Fruit fly (Drosophila melanogaster) whole organism, embryonic: ENCODE data around the gene CG14219.

ENCODE experiments used
- Bgb ChIP-seq: fragments of 200-800 bp; sonication (Bioruptor generic); IDR thresholded peaks from 2 replicates; pipeline ENCODE4 v1.3.6; 2022; ENCODE audit warnings: missing biosample characterization, missing genetic modification characterization; ENCODE audit not compliant: partially characterized antibody
- CG1024 ChIP-seq: fragments of 200-800 bp; sonication (Bioruptor generic); IDR thresholded peaks from 2 replicates; pipeline ENCODE4 v1.3.6; 2022; ENCODE audit warnings: missing biosample characterization, missing genetic modification characterization
- CG10274 ChIP-seq: fragments of 200-800 bp; sonication (Bioruptor generic); optimal IDR thresholded peaks from 3 replicates; lab custom pipeline; 2017; ENCODE audit warnings: missing biosample characterization, mild to moderate bottlenecking, missing genetic modification characterization
- CG10462 ChIP-seq: fragments of 200-800 bp; sonication (Bioruptor generic); optimal IDR thresholded peaks from 2 replicates; lab custom pipeline; 2016; ENCODE audit warnings: missing biosample characterization, missing genetic modification characterization
- CG11696 ChIP-seq: fragments of 200-800 bp; sonication (Bioruptor generic); IDR thresholded peaks from 2 replicates; pipeline ENCODE4 v1.3.6; 2022; ENCODE audit warnings: missing biosample characterization, missing genetic modification characterization
- CG13624 ChIP-seq: fragments of 200-800 bp; sonication (Bioruptor generic); optimal IDR thresholded peaks from 2 replicates; lab custom pipeline; 2016; ENCODE audit warnings: missing biosample characterization, missing genetic modification characterization
- CG13775 ChIP-seq: fragments of 200-800 bp; sonication (Bioruptor generic); optimal IDR thresholded peaks from 3 replicates; lab custom pipeline; 2017; ENCODE audit warnings: missing biosample characterization, mild to moderate bottlenecking, missing genetic modification characterization
- CG14710 ChIP-seq: fragments of 200-800 bp; sonication (Bioruptor generic); optimal IDR thresholded peaks from 3 replicates; lab custom pipeline; 2019; ENCODE audit warnings: missing biosample characterization, mild to moderate bottlenecking, missing genetic modification characterization, moderate library complexity
- CG15514 ChIP-seq: fragments of 200-800 bp; sonication (Bioruptor generic); optimal IDR thresholded peaks from 3 replicates; lab custom pipeline; 2017; ENCODE audit warnings: missing biosample characterization, missing genetic modification characterization, mild to moderate bottlenecking, moderate library complexity, missing genetic modification reagents
- CG16863 ChIP-seq: fragments of 200-800 bp; sonication (Bioruptor generic); optimal IDR thresholded peaks from 3 replicates; lab custom pipeline; 2016; ENCODE audit warnings: missing biosample characterization, missing genetic modification characterization
- CG17802 ChIP-seq: fragments of 200-800 bp; sonication (Bioruptor generic); optimal IDR thresholded peaks from 2 replicates; lab custom pipeline; 2018; ENCODE audit warnings: missing biosample characterization, mild to moderate bottlenecking, missing genetic modification characterization, moderate library complexity
- CG18599 ChIP-seq: fragments of 200-800 bp; sonication (Bioruptor generic); optimal IDR thresholded peaks from 3 replicates; lab custom pipeline; 2017; ENCODE audit warnings: missing biosample characterization, missing genetic modification characterization, mild to moderate bottlenecking, moderate library complexity, missing genetic modification reagents
- CG2116 ChIP-seq: fragments of 200-800 bp; sonication (Bioruptor generic); optimal IDR thresholded peaks from 3 replicates; lab custom pipeline; 2018; ENCODE audit warnings: missing biosample characterization, mild to moderate bottlenecking, missing genetic modification characterization
- CG2129 ChIP-seq: fragments of 200-800 bp; sonication (Bioruptor generic); IDR thresholded peaks from 2 replicates; pipeline ENCODE4 v1.3.6; 2022; ENCODE audit warnings: missing biosample characterization, missing genetic modification characterization; ENCODE audit not compliant: partially characterized antibody
- CG2889 ChIP-seq: fragments of 200-800 bp; sonication (Bioruptor generic); IDR thresholded peaks from 3 replicates; pipeline ENCODE4 v1.3.6; 2022; ENCODE audit warnings: missing biosample characterization, missing genetic modification characterization
- CG30020 ChIP-seq: fragments of 200-800 bp; optimal IDR thresholded peaks from 2 replicates; lab custom pipeline; 2019; ENCODE audit warnings: missing biosample characterization, mild to moderate bottlenecking, missing genetic modification characterization, moderate library complexity
- CG6254 ChIP-seq: fragments of 200-800 bp; sonication (Bioruptor generic); optimal IDR thresholded peaks from 3 replicates; lab custom pipeline; 2017; ENCODE audit warnings: mild to moderate bottlenecking, missing biosample characterization, missing genetic modification reagents, missing genetic modification characterization
- CG6791 ChIP-seq: fragments of 200-800 bp; sonication (Bioruptor generic); IDR thresholded peaks from 3 replicates; pipeline ENCODE4 v1.3.6; 2022; ENCODE audit warnings: missing biosample characterization, missing genetic modification characterization; ENCODE audit not compliant: partially characterized antibody
- CG7271 ChIP-seq: fragments of 200-800 bp; sonication (Bioruptor generic); optimal IDR thresholded peaks from 2 replicates; lab custom pipeline; 2018; ENCODE audit warnings: missing biosample characterization, mild to moderate bottlenecking, missing genetic modification characterization, moderate library complexity
- CG7786 ChIP-seq: fragments of 200-800 bp; sonication (Bioruptor generic); optimal IDR thresholded peaks from 2 replicates; lab custom pipeline; 2016; ENCODE audit warnings: missing biosample characterization, missing genetic modification characterization
- CG7963 ChIP-seq: fragments of 200-800 bp; sonication (Bioruptor generic); IDR thresholded peaks from 3 replicates; pipeline ENCODE4 v1.3.6; 2022; ENCODE audit warnings: missing biosample characterization, missing genetic modification characterization; ENCODE audit not compliant: partially characterized antibody
- CG8359 ChIP-seq: fragments of 200-800 bp; sonication (Bioruptor generic); optimal IDR thresholded peaks from 2 replicates; lab custom pipeline; 2017; ENCODE audit warnings: missing biosample characterization, mild to moderate bottlenecking, missing genetic modification characterization, borderline replicate concordance
- CG8765 ChIP-seq: fragments of 200-800 bp; sonication (Bioruptor generic); IDR thresholded peaks from 2 replicates; pipeline ENCODE4 v1.3.6; 2022; ENCODE audit warnings: missing biosample characterization, missing genetic modification characterization
- Camta ChIP-seq: fragments of 200-800 bp; sonication (Bioruptor generic); optimal IDR thresholded peaks from 2 replicates; lab custom pipeline; 2016; ENCODE audit warnings: missing biosample characterization, missing genetic modification characterization
- Dbx ChIP-seq: fragments of 200-800 bp; sonication (Bioruptor generic); IDR thresholded peaks from 3 replicates; pipeline ENCODE4 v1.3.6; 2022; ENCODE audit warnings: missing biosample characterization, missing genetic modification characterization
- HmgD ChIP-seq: fragments of 200-800 bp; sonication (Bioruptor generic); optimal IDR thresholded peaks from 3 replicates; lab custom pipeline; 2016; ENCODE audit warnings: missing biosample characterization, missing genetic modification characterization
- Hr39 ChIP-seq: fragments of >200 bp; optimal IDR thresholded peaks from 2 replicates; lab custom pipeline; 2017
- Lim3 ChIP-seq: fragments of 200-800 bp; sonication (Bioruptor generic); IDR thresholded peaks from 2 replicates; pipeline ENCODE4 v1.3.6; 2022; ENCODE audit warnings: missing biosample characterization, missing genetic modification characterization
- Lpt ChIP-seq: fragments of >200 bp; optimal IDR thresholded peaks from 2 replicates; lab custom pipeline; 2018; ENCODE audit warnings: missing biosample characterization, missing genetic modification characterization
- MBD-R2 ChIP-seq: fragments of 200-800 bp; sonication (Bioruptor generic); IDR thresholded peaks from 2 replicates; pipeline ENCODE4 v1.3.6; 2022; ENCODE audit warnings: missing biosample characterization, missing genetic modification characterization
- Ssrp ChIP-seq: fragments of 200-800 bp; sonication (Bioruptor generic); optimal IDR thresholded peaks from 2 replicates; lab custom pipeline; 2018; ENCODE audit warnings: missing biosample characterization, mild to moderate bottlenecking, missing genetic modification characterization, moderate library complexity
- al ChIP-seq: fragments of 200-800 bp; sonication (Bioruptor generic); IDR thresholded peaks from 2 replicates; pipeline ENCODE4 v1.3.6; 2022; ENCODE audit warnings: missing biosample characterization, missing genetic modification characterization
- bbx ChIP-seq: fragments of 200-800 bp; sonication (Bioruptor generic); IDR thresholded peaks from 2 replicates; pipeline ENCODE4 v1.3.6; 2022; ENCODE audit warnings: missing biosample characterization, missing genetic modification characterization; ENCODE audit not compliant: partially characterized antibody
- caup ChIP-seq: fragments of 200-800 bp; sonication (Bioruptor generic); optimal IDR thresholded peaks from 3 replicates; lab custom pipeline; 2017; ENCODE audit warnings: missing biosample characterization, mild to moderate bottlenecking, missing genetic modification characterization, moderate library complexity; ENCODE audit not compliant: severe bottlenecking
- crc ChIP-seq: fragments of 200-800 bp; sonication (Bioruptor generic); optimal IDR thresholded peaks from 2 replicates; lab custom pipeline; 2016; ENCODE audit warnings: missing biosample characterization, missing genetic modification characterization
- gce ChIP-seq: fragments of 200-800 bp; sonication (Bioruptor generic); IDR thresholded peaks from 3 replicates; pipeline ENCODE4 v1.3.6; 2022; ENCODE audit warnings: missing biosample characterization, missing genetic modification characterization
- gcm ChIP-seq: fragments of 200-800 bp; sonication (Bioruptor generic); optimal IDR thresholded peaks from 2 replicates; lab custom pipeline; 2019; ENCODE audit warnings: missing biosample characterization, mild to moderate bottlenecking, missing genetic modification characterization, moderate library complexity
- gcm2 ChIP-seq: fragments of 200-800 bp; sonication (Bioruptor generic); optimal IDR thresholded peaks from 2 replicates; lab custom pipeline; 2016; ENCODE audit warnings: missing biosample characterization, missing genetic modification characterization
- hbn ChIP-seq: fragments of 200-800 bp; sonication (Bioruptor generic); IDR thresholded peaks from 2 replicates; pipeline ENCODE4 v1.3.6; 2022; ENCODE audit warnings: missing biosample characterization, missing genetic modification characterization; ENCODE audit not compliant: partially characterized antibody
- maf-S ChIP-seq: fragments of 200-800 bp; sonication (Bioruptor generic); optimal IDR thresholded peaks from 2 replicates; lab custom pipeline; 2016; ENCODE audit warnings: missing biosample characterization, missing genetic modification characterization
- pros ChIP-seq: fragments of 200-800 bp; sonication (Bioruptor generic); optimal IDR thresholded peaks from 3 replicates; lab custom pipeline; 2019; ENCODE audit warnings: missing biosample characterization, mild to moderate bottlenecking, missing genetic modification characterization, moderate library complexity
- rib ChIP-seq: fragments of 200-800 bp; sonication (Bioruptor generic); IDR thresholded peaks from 2 replicates; pipeline ENCODE4 v1.3.6; 2022; ENCODE audit warnings: missing biosample characterization, missing genetic modification characterization
- ro ChIP-seq: fragments of 200-800 bp; sonication (Bioruptor generic); IDR thresholded peaks from 2 replicates; pipeline ENCODE4 v1.3.6; 2022; ENCODE audit warnings: missing biosample characterization, missing genetic modification characterization
- sc ChIP-seq, 3 experiments: fragments of >200 bp in 2 of 3; fragments of 200-800 bp in 1 of 3; sonication (Bioruptor generic) in 1 of 3; optimal IDR thresholded peaks; 2 replicates in 2 of 3; 3 replicates in 1 of 3; lab custom pipeline; 2017; ENCODE audit warnings: mild to moderate bottlenecking in 1 of 3, missing biosample characterization in 1 of 3, missing genetic modification characterization in 1 of 3, missing genetic modification reagents in 1 of 3
- sens-2 ChIP-seq: fragments of 200-800 bp; sonication (Bioruptor generic); IDR thresholded peaks from 2 replicates; pipeline ENCODE4 v1.3.6; 2022; ENCODE audit warnings: missing biosample characterization, missing genetic modification characterization
- seq ChIP-seq: fragments of 200-800 bp; sonication (Bioruptor generic); IDR thresholded peaks from 2 replicates; pipeline ENCODE4 v1.3.6; 2022; ENCODE audit warnings: missing biosample characterization, missing genetic modification characterization
- tna ChIP-seq: fragments of 200-800 bp; sonication (Bioruptor generic); IDR thresholded peaks from 2 replicates; pipeline ENCODE4 v1.3.6; 2022; ENCODE audit warnings: missing biosample characterization, missing genetic modification characterization; ENCODE audit not compliant: partially characterized antibody
- unc-4 ChIP-seq: fragments of 200-800 bp; sonication (Bioruptor generic); IDR thresholded peaks from 2 replicates; pipeline ENCODE4 v1.3.6; 2022; ENCODE audit warnings: missing biosample characterization, missing genetic modification characterization; ENCODE audit not compliant: partially characterized antibody
- wek ChIP-seq: fragments of 200-800 bp; sonication (Bioruptor generic); optimal IDR thresholded peaks from 3 replicates; lab custom pipeline; 2018; ENCODE audit warnings: missing biosample characterization, mild to moderate bottlenecking, missing genetic modification characterization, moderate library complexity
- zfh1 ChIP-seq: fragments of 200-800 bp; sonication (Bioruptor generic); IDR thresholded peaks from 3 replicates; pipeline ENCODE4 v1.3.6; 2022; ENCODE audit warnings: missing biosample characterization, missing genetic modification characterization

CG14219 gene

DNA sequence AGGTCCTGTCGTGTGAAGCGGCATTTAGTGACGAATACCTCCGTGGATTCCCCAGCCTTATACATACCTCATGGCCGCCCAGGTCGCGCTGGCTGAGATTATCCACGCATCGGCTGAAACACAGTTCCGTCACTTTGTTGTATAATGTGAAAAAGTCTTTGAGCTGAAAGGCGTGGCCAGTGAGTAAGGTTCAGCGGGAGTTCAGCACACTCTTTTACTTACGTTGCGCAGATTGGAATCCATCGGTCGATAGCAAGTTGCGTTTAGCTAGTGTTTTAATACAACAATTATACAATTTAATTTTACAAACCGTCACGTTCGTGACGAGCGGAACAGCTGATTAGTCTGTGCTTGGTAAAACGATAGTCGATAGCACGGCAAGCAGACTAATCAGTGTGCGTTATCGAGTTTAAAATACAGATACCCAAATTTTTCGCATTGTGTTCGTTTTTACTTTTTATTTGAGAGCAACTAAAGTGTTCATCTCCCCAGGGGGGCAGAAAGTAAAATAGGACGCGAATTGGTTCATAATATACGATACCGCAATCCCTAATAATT lies 28.3 kb upstream of the CG14219 start, which contains the start of the genes Pstk and Tim9b (continued):
- no peak for TF ChIP-seq Ssrp (tag; lab: Kevin White, UChicago)
- TF ChIP-seq CG13775 (GFP tag; lab: Kevin White, UChicago), result no peak
- TF ChIP-seq tna (GFP tag; lab: Robert Waterston, UW), result peak; percentile 68
- no peak for TF ChIP-seq CG1024 (GFP tag; lab: Robert Waterston, UW)
- TF ChIP-seq zfh1 (GFP tag; lab: Robert Waterston, UW), result no peak
- no peak for TF ChIP-seq CG7786 (GFP tag; lab: Kevin White, UChicago)
- no peak for TF ChIP-seq CG30020 (tag; lab: Kevin White, UChicago)
- TF ChIP-seq Lim3, result no peak
- no peak for TF ChIP-seq CG8359
- no peak for TF ChIP-seq HmgD (GFP tag; lab: Kevin White, UChicago)
- TF ChIP-seq CG7963 (GFP tag; lab: Robert Waterston, UW), result peak; percentile 69
- no peak for TF ChIP-seq CG2889
- no peak for TF ChIP-seq CG16863 (GFP tag; lab: Kevin White, UChicago)
- TF ChIP-seq CG2116 (GFP tag; lab: Kevin White, UChicago), result peak; percentile 89
- TF ChIP-seq CG10274, result no peak
- TF ChIP-seq CG15514 (GFP tag; lab: Kevin White, UChicago), result no peak
- no peak for TF ChIP-seq CG11696 (GFP tag; lab: Robert Waterston, UW)
- peak; percentile 77 for TF ChIP-seq CG6791 (GFP tag; lab: Robert Waterston, UW)
- 0 out of 2 replicates have a peak, but pooled peaks have one; percentile 15 for TF ChIP-seq CG2129
- TF ChIP-seq pros (GFP tag; lab: Kevin White, UChicago), result no peak
- no peak for TF ChIP-seq crc
- TF ChIP-seq CG18599 (GFP tag; lab: Kevin White, UChicago), result no peak
- TF ChIP-seq CG14710 (tag; lab: Kevin White, UChicago), result no peak
- TF ChIP-seq Lpt (GFP tag; lab: Kevin White, UChicago), result no peak
- no peak for TF ChIP-seq CG17802 (tag; lab: Kevin White, UChicago)
- TF ChIP-seq seq (GFP tag; lab: Robert Waterston, UW), result no peak
- no peak for TF ChIP-seq al
- no peak for TF ChIP-seq caup (GFP tag; lab: Kevin White, UChicago)
- no peak for TF ChIP-seq Dbx (GFP tag; lab: Robert Waterston, UW)
- TF ChIP-seq wek (GFP tag; lab: Kevin White, UChicago), result no peak
- no peak for TF ChIP-seq ro (GFP tag; lab: Robert Waterston, UW)
- TF ChIP-seq CG6254, result no peak
- peak; percentile 47 for TF ChIP-seq Bgb (GFP tag; lab: Robert Waterston, UW)
- TF ChIP-seq MBD-R2 (GFP tag; lab: Robert Waterston, UW), result peak; percentile 54
- TF ChIP-seq hbn (GFP tag; lab: Robert Waterston, UW), result peak; percentile 49
- no peak for TF ChIP-seq gce (GFP tag; lab: Robert Waterston, UW)
- TF ChIP-seq Hr39 (lab: Kevin White, UChicago), result no peak
- TF ChIP-seq bbx, result peak; percentile 73
- no peak for TF ChIP-seq Camta (GFP tag; lab: Kevin White, UChicago)
- TF ChIP-seq CG10462 (GFP tag; lab: Kevin White, UChicago), result no peak
- TF ChIP-seq CG7271 (tag; lab: Kevin White, UChicago), result no peak
- TF ChIP-seq maf-S (GFP tag; lab: Kevin White, UChicago), result no peak
- no peak for TF ChIP-seq CG8765 (GFP tag; lab: Robert Waterston, UW)
- TF ChIP-seq unc-4 (GFP tag; lab: Robert Waterston, UW), result peak; percentile 46; the same call in 1 of the 2 replicates
- no peak for TF ChIP-seq gcm2 (GFP tag; lab: Kevin White, UChicago)
- no peak for TF ChIP-seq sc (optimal IDR thresholded peaks at IDR 0.05; lab: Kevin White, UChicago)
- TF ChIP-seq sc (GFP tag; optimal IDR thresholded peaks at IDR 0.05; lab: Kevin White, UChicago), result no peak
- TF ChIP-seq rib (GFP tag; lab: Robert Waterston, UW), result no peak
- TF ChIP-seq CG13624, result no peak
- no peak for TF ChIP-seq sens-2 (GFP tag; lab: Robert Waterston, UW)
- TF ChIP-seq gcm (GFP tag; lab: Kevin White, UChicago), result no peak
